Worm (Caenorhabditis elegans) whole organism, late embryonic: ENCODE results near the gene pbo-4.

Experiments
- Y22D7AL.16 ChIP-seq: sonication (generic microtip); optimal IDR thresholded peaks from 2 replicates; lab custom pipeline; 2016; ENCODE audit warnings: missing genetic modification characterization, missing compliant biosample characterization
- ama-1 ChIP-seq: fragments of 150-350 bp; optimal IDR thresholded peaks from 2 replicates; lab custom pipeline; 2014
- ceh-22 ChIP-seq: sonication (generic microtip); optimal IDR thresholded peaks from 2 replicates; lab custom pipeline; 2017; ENCODE audit warnings: missing biosample characterization, missing genetic modification characterization
- ceh-31 ChIP-seq: sonication (generic microtip); optimal IDR thresholded peaks from 2 replicates; lab custom pipeline; 2016; ENCODE audit warnings: missing genetic modification characterization, missing compliant biosample characterization
- dmd-4 ChIP-seq: sonication (generic microtip); optimal IDR thresholded peaks from 2 replicates; lab custom pipeline; 2016; ENCODE audit warnings: borderline replicate concordance, missing genetic modification characterization, missing compliant biosample characterization
- dve-1 ChIP-seq: sonication (generic microtip); optimal IDR thresholded peaks from 2 replicates; lab custom pipeline; 2017; ENCODE audit warnings: antibody characterized with exemption, mild to moderate bottlenecking, missing genetic modification characterization, missing compliant biosample characterization
- elt-2 ChIP-seq: sonication (generic microtip); optimal IDR thresholded peaks from 2 replicates; lab custom pipeline; 2016; ENCODE audit warnings: missing genetic modification reagents, missing genetic modification characterization, missing compliant biosample characterization
- ets-4 ChIP-seq: sonication (generic microtip); optimal IDR thresholded peaks from 2 replicates; lab custom pipeline; 2016; ENCODE audit warnings: missing genetic modification characterization, missing compliant biosample characterization
- fkh-10 ChIP-seq: fragments of 150-350 bp; optimal IDR thresholded peaks from 2 replicates; lab custom pipeline; 2014; ENCODE audit warnings: missing biosample characterization, missing genetic modification reagents, missing genetic modification characterization
- pros-1 ChIP-seq: fragments of 150-350 bp; optimal IDR thresholded peaks from 2 replicates; lab custom pipeline; 2014; ENCODE audit warnings: missing biosample characterization, missing genetic modification reagents, missing genetic modification characterization
- tbx-2 ChIP-seq: sonication (generic microtip); optimal IDR thresholded peaks from 2 replicates; lab custom pipeline; 2016; ENCODE audit warnings: missing genetic modification characterization, missing compliant biosample characterization

DNA sequence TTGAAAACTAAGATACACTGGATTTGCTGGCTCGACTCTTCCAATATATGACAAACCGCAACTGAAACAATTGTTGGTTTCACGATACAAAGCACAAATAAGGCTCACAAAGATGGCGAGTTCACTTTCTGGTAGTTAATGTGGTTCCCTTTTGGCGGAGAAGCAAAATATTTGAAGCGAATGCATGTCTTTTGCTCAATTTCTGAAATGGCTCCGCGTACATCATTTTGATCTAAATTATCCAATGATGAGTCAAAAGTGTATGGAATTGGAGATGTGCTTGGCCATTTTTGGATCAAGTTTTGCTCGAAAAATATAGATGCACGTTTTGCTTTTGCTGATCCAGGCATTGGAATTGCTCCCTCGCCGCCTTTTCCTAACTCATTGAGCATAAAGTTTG lies 7.8 kb downstream of the pbo-4 start:
- TF ChIP-seq ama-1 (lab: Kevin White, UChicago), result no peak
- TF ChIP-seq ceh-22 (tag; lab: Kevin White, UChicago), result no peak
- no peak for TF ChIP-seq pros-1 (tag; lab: Kevin White, UChicago)
- TF ChIP-seq dve-1, result no peak
- TF ChIP-seq fkh-10 (GFP tag; lab: Kevin White, UChicago), result no peak
- TF ChIP-seq elt-2 (tag; lab: Kevin White, UChicago), result no peak
- TF ChIP-seq dmd-4 (tag; lab: Kevin White, UChicago), result no peak
- TF ChIP-seq ets-4, result no peak
- TF ChIP-seq Y22D7AL.16 (tag; lab: Kevin White, UChicago), result no peak
- no peak for TF ChIP-seq tbx-2
- TF ChIP-seq ceh-31, result no peak
